Fruit fly (Drosophila melanogaster) whole organism, prepupa: ENCODE results near the gene Ucp4A.
A peak's percentile ranks its signal among the peaks of the same experiment; 100 is the strongest.

Experiments
- CG10631 ChIP-seq: fragments of 200-800 bp; sonication (Bioruptor generic); optimal IDR thresholded peaks from 2 replicates; lab custom pipeline; 2016; ENCODE audit warnings: missing biosample characterization, missing genetic modification characterization
- CG10669 ChIP-seq: fragments of 200-800 bp; sonication (Bioruptor generic); optimal IDR thresholded peaks from 3 replicates; lab custom pipeline; 2018; ENCODE audit warnings: missing biosample characterization, mild to moderate bottlenecking, missing genetic modification characterization, moderate library complexity
- CG11294 ChIP-seq: fragments of 200-800 bp; sonication (Bioruptor generic); IDR thresholded peaks from 2 replicates; pipeline ENCODE4 v1.3.6; 2022; ENCODE audit warnings: missing biosample characterization, missing genetic modification characterization
- CG11902 ChIP-seq: fragments of 200-800 bp; sonication (Bioruptor generic); optimal IDR thresholded peaks from 3 replicates; lab custom pipeline; 2016; ENCODE audit warnings: missing biosample characterization, missing genetic modification characterization
- CG15336 ChIP-seq: fragments of 200-800 bp; sonication (Bioruptor generic); IDR thresholded peaks from 2 replicates; pipeline ENCODE4 v1.3.6; 2022; ENCODE audit warnings: missing biosample characterization, missing genetic modification characterization
- CG1621 ChIP-seq: fragments of 200-800 bp; sonication (Bioruptor generic); optimal IDR thresholded peaks from 3 replicates; lab custom pipeline; 2018; ENCODE audit warnings: missing biosample characterization, mild to moderate bottlenecking, missing genetic modification characterization
- CG16779 ChIP-seq: fragments of 200-800 bp; sonication (Bioruptor generic); optimal IDR thresholded peaks from 3 replicates; lab custom pipeline; 2017; ENCODE audit warnings: missing biosample characterization, mild to moderate bottlenecking, missing genetic modification characterization
- CG3032 ChIP-seq: fragments of 200-800 bp; optimal IDR thresholded peaks from 2 replicates; lab custom pipeline; 2019; ENCODE audit warnings: missing biosample characterization, mild to moderate bottlenecking, missing genetic modification characterization, moderate library complexity
- CG31627 ChIP-seq: fragments of 200-800 bp; sonication (Bioruptor generic); optimal IDR thresholded peaks from 3 replicates; lab custom pipeline; 2016; ENCODE audit warnings: missing biosample characterization, missing genetic modification characterization
- CG32006 ChIP-seq: fragments of 200-800 bp; sonication (Bioruptor generic); optimal IDR thresholded peaks from 3 replicates; lab custom pipeline; 2017; ENCODE audit warnings: missing biosample characterization, mild to moderate bottlenecking, missing genetic modification characterization
- CG3919 ChIP-seq: fragments of 200-800 bp; sonication (Bioruptor generic); optimal IDR thresholded peaks from 3 replicates; lab custom pipeline; 2016; ENCODE audit warnings: missing biosample characterization, missing genetic modification characterization
- CG4318 ChIP-seq: fragments of 200-800 bp; sonication (Bioruptor generic); optimal IDR thresholded peaks from 3 replicates; lab custom pipeline; 2017; ENCODE audit warnings: missing biosample characterization, mild to moderate bottlenecking, missing genetic modification characterization
- CG6163 ChIP-seq: fragments of 200-800 bp; sonication (Bioruptor generic); IDR thresholded peaks from 3 replicates; pipeline ENCODE4 v1.3.6; 2022; ENCODE audit warnings: missing biosample characterization, missing genetic modification characterization
- CG6276 ChIP-seq: fragments of 200-800 bp; sonication (Bioruptor generic); optimal IDR thresholded peaks from 2 replicates; lab custom pipeline; 2017; ENCODE audit warnings: missing biosample characterization, mild to moderate bottlenecking, missing genetic modification characterization
- CG6808 ChIP-seq: fragments of 200-800 bp; sonication (Bioruptor generic); optimal IDR thresholded peaks from 3 replicates; lab custom pipeline; 2017; ENCODE audit warnings: missing biosample characterization, missing genetic modification characterization, mild to moderate bottlenecking, moderate library complexity, missing genetic modification reagents
- CG6854 ChIP-seq: fragments of 200-800 bp; sonication (Bioruptor generic); optimal IDR thresholded peaks from 2 replicates; lab custom pipeline; 2017; ENCODE audit warnings: missing biosample characterization, mild to moderate bottlenecking, missing genetic modification characterization
- CG7368 ChIP-seq: fragments of 200-800 bp; sonication (Bioruptor generic); optimal IDR thresholded peaks from 3 replicates; lab custom pipeline; 2016; ENCODE audit warnings: missing biosample characterization, missing genetic modification characterization
- CG8119 ChIP-seq: fragments of 200-800 bp; sonication (Bioruptor generic); IDR thresholded peaks from 3 replicates; pipeline ENCODE4 v1.3.6; 2022; ENCODE audit warnings: missing biosample characterization, missing genetic modification characterization
- CG8319 ChIP-seq: fragments of 200-800 bp; sonication (Bioruptor generic); optimal IDR thresholded peaks from 3 replicates; lab custom pipeline; 2016; ENCODE audit warnings: missing biosample characterization, missing genetic modification characterization
- Eip75B ChIP-seq: fragments of 200-800 bp; sonication (Bioruptor generic); optimal IDR thresholded peaks from 3 replicates; lab custom pipeline; 2016; ENCODE audit warnings: missing biosample characterization, missing genetic modification characterization
- Eip78C ChIP-seq: fragments of 200-800 bp; sonication (Bioruptor generic); peaks from one replicate; lab custom pipeline; 2016; ENCODE audit warnings: missing biosample characterization, missing genetic modification characterization
- Eip93F ChIP-seq: fragments of 200-800 bp; sonication (Bioruptor generic); optimal IDR thresholded peaks from 2 replicates; lab custom pipeline; 2016; ENCODE audit warnings: missing biosample characterization, mild to moderate bottlenecking, missing genetic modification characterization
- Ets96B ChIP-seq: fragments of 200-800 bp; optimal IDR thresholded peaks from 2 replicates; lab custom pipeline; 2019; ENCODE audit warnings: missing biosample characterization, mild to moderate bottlenecking, missing genetic modification characterization, moderate library complexity
- Gug ChIP-seq: fragments of 200-800 bp; sonication (Bioruptor generic); IDR thresholded peaks from 2 replicates; pipeline ENCODE4 v1.3.6; 2022; ENCODE audit warnings: missing biosample characterization, missing genetic modification characterization
- Hr38 ChIP-seq: sonication (Bioruptor generic); optimal IDR thresholded peaks from 2 replicates; lab custom pipeline; 2016; ENCODE audit warnings: missing biosample characterization, missing genetic modification characterization
- Hr39 ChIP-seq: fragments of 200-800 bp; sonication (Bioruptor generic); optimal IDR thresholded peaks from 2 replicates; lab custom pipeline; 2016; ENCODE audit warnings: missing biosample characterization, missing genetic modification characterization
- Lpt ChIP-seq: fragments of 200-800 bp; sonication (Bioruptor generic); optimal IDR thresholded peaks from 3 replicates; lab custom pipeline; 2016; ENCODE audit warnings: missing biosample characterization, missing genetic modification characterization
- Met ChIP-seq: fragments of 200-800 bp; sonication (Bioruptor generic); optimal IDR thresholded peaks from 3 replicates; lab custom pipeline; 2016; ENCODE audit warnings: missing biosample characterization, missing genetic modification characterization
- Smox ChIP-seq: fragments of 200-800 bp; sonication (Bioruptor generic); optimal IDR thresholded peaks from 3 replicates; lab custom pipeline; 2016; ENCODE audit warnings: missing biosample characterization, missing genetic modification characterization
- Sox102F ChIP-seq: fragments of 200-800 bp; sonication (Bioruptor generic); optimal IDR thresholded peaks from 2 replicates; lab custom pipeline; 2016; ENCODE audit warnings: missing biosample characterization, mild to moderate bottlenecking, missing genetic modification characterization
- Sox14 ChIP-seq: fragments of 200-800 bp; sonication (Bioruptor generic); optimal IDR thresholded peaks from 3 replicates; lab custom pipeline; 2016; ENCODE audit warnings: missing biosample characterization, missing genetic modification characterization
- Sox15 ChIP-seq: fragments of 200-800 bp; sonication (Bioruptor generic); optimal IDR thresholded peaks from 3 replicates; lab custom pipeline; 2016; ENCODE audit warnings: missing biosample characterization, missing genetic modification characterization
- achi ChIP-seq: fragments of 200-800 bp; sonication (Bioruptor generic); optimal IDR thresholded peaks from 3 replicates; lab custom pipeline; 2016; ENCODE audit warnings: missing biosample characterization, missing genetic modification characterization
- acj6 ChIP-seq: fragments of 200-800 bp; sonication (Bioruptor generic); optimal IDR thresholded peaks from 3 replicates; lab custom pipeline; 2016; ENCODE audit warnings: missing biosample characterization, missing genetic modification characterization
- cyc ChIP-seq: fragments of 200-800 bp; sonication (Bioruptor generic); optimal IDR thresholded peaks from 3 replicates; lab custom pipeline; 2016; ENCODE audit warnings: missing biosample characterization, missing genetic modification characterization
- dac ChIP-seq: fragments of 200-800 bp; sonication (Bioruptor generic); optimal IDR thresholded peaks from 2 replicates; lab custom pipeline; 2017; ENCODE audit warnings: missing biosample characterization, mild to moderate bottlenecking, missing genetic modification characterization
- dsx ChIP-seq: fragments of 200-800 bp; optimal IDR thresholded peaks from 3 replicates; lab custom pipeline; 2019; ENCODE audit warnings: missing biosample characterization, mild to moderate bottlenecking, missing genetic modification characterization, moderate library complexity; ENCODE audit not compliant: poor library complexity, severe bottlenecking
- eg ChIP-seq: fragments of 200-800 bp; sonication (Bioruptor generic); IDR thresholded peaks from 3 replicates; pipeline ENCODE4 v1.3.6; 2022; ENCODE audit warnings: missing biosample characterization, missing genetic modification characterization
- fd59A ChIP-seq: fragments of 200-800 bp; sonication (Bioruptor generic); optimal IDR thresholded peaks from 2 replicates; lab custom pipeline; 2017; ENCODE audit warnings: missing biosample characterization, mild to moderate bottlenecking, missing genetic modification characterization, missing genetic modification reagents
- fd85E ChIP-seq: fragments of 200-800 bp; sonication (Bioruptor generic); optimal IDR thresholded peaks from 3 replicates; lab custom pipeline; 2016; ENCODE audit warnings: missing biosample characterization, missing genetic modification characterization
- net ChIP-seq: fragments of 200-800 bp; sonication (Bioruptor generic); optimal IDR thresholded peaks from 3 replicates; lab custom pipeline; 2016; ENCODE audit warnings: missing biosample characterization, missing genetic modification characterization
- salr ChIP-seq, 2 experiments: fragments of 200-800 bp; sonication (Bioruptor generic); optimal IDR thresholded peaks; 3 replicates each; lab custom pipeline; 2016 to 2018; ENCODE audit warnings: missing biosample characterization in 2 of 2, missing genetic modification characterization in 2 of 2, mild to moderate bottlenecking in 1 of 2
- spab ChIP-seq: fragments of 200-800 bp; sonication (Bioruptor generic); optimal IDR thresholded peaks from 2 replicates; lab custom pipeline; 2017; ENCODE audit warnings: missing biosample characterization, mild to moderate bottlenecking, missing genetic modification characterization, missing genetic modification reagents
- ss ChIP-seq, 2 experiments: fragments of 200-800 bp; sonication (Bioruptor generic); optimal IDR thresholded peaks; 2 replicates in 1 of 2; 3 replicates in 1 of 2; lab custom pipeline; 2017 to 2018; ENCODE audit warnings: mild to moderate bottlenecking in 2 of 2, missing biosample characterization in 2 of 2, missing genetic modification characterization in 2 of 2, moderate library complexity in 1 of 2
- svp ChIP-seq: fragments of 200-800 bp; sonication (Bioruptor generic); peaks from one replicate; lab custom pipeline; 2016; ENCODE audit warnings: missing biosample characterization, missing genetic modification characterization
- topi ChIP-seq: fragments of 200-800 bp; sonication (Bioruptor generic); optimal IDR thresholded peaks from 3 replicates; lab custom pipeline; 2016; ENCODE audit warnings: missing biosample characterization, missing genetic modification characterization
- vri ChIP-seq: fragments of 200-800 bp; sonication (Bioruptor generic); optimal IDR thresholded peaks from 3 replicates; lab custom pipeline; 2016; ENCODE audit warnings: missing biosample characterization, mild to moderate bottlenecking, missing genetic modification characterization

Ucp4A gene

dm6 chrX:17816437-17816836 lies 28.3 kb upstream of the Ucp4A start (continued):
- TF ChIP-seq net (no peak), CG10631 (peak; percentile 11), salr (GFP tag; optimal IDR thresholded peaks at IDR 0.05; lab: Kevin White, UChicago) (no peak), Smox (GFP tag; lab: Kevin White, UChicago) (peak; percentile 58), Sox102F (GFP tag; lab: Kevin White, UChicago) (peak; percentile 39), fd85E (GFP tag; lab: Kevin White, UChicago) (no peak), Ets96B (tag; lab: Kevin White, UChicago) (peak; percentile 21), achi (GFP tag; lab: Kevin White, UChicago) (peak; percentile 24), Eip78C (GFP tag; lab: Kevin White, UChicago) (peak; percentile 58), CG11294 (no peak), CG15336 (no peak), topi (GFP tag; lab: Kevin White, UChicago) (peak; percentile 51), dac (no peak), CG31627 (GFP tag; lab: Kevin White, UChicago) (peak; percentile 30), Eip75B (GFP tag; lab: Kevin White, UChicago) (peak; percentile 42), CG11902 (GFP tag; lab: Kevin White, UChicago) (no peak)

- TF ChIP-seq CG10669 (GFP tag; lab: Kevin White, UChicago) = no peak
- no peak for TF ChIP-seq Sox102F (GFP tag; lab: Kevin White, UChicago)
- no peak for TF ChIP-seq Lpt
- no peak for TF ChIP-seq Hr38 (GFP tag; lab: Kevin White, UChicago)
- no peak for TF ChIP-seq Sox14 (GFP tag; lab: Kevin White, UChicago)
- TF ChIP-seq CG11294 = no peak
- no peak for TF ChIP-seq Eip75B (GFP tag; lab: Kevin White, UChicago)
- TF ChIP-seq, all 60 proteins: peak for 0
Measured at dm6 chrX:17819635-17820139, 25.1 kb upstream of the Ucp4A start, which contains the start of gene CG12986. CG12986 (minus strand) TSS chrX:17819685.

dm6 chrX:17820252-17820651 lies 24.5 kb upstream of the Ucp4A start:
- TF ChIP-seq fd85E (GFP tag; lab: Kevin White, UChicago) (no peak), CG1621 (tag; lab: Kevin White, UChicago) (no peak), Gug (GFP tag; lab: Robert Waterston, UW) (no peak), CG6808 (GFP tag; lab: Kevin White, UChicago) (no peak), ss (GFP tag; optimal IDR thresholded peaks at IDR 0.05; lab: Kevin White, UChicago) (no peak), Ets96B (tag; lab: Kevin White, UChicago) (no peak), Eip78C (GFP tag; lab: Kevin White, UChicago) (peak; percentile 50), CG10631 (no peak), CG3919 (GFP tag; lab: Kevin White, UChicago) (no peak), vri (GFP tag; lab: Kevin White, UChicago) (no peak), CG6854 (GFP tag; lab: Kevin White, UChicago) (no peak), Sox102F (GFP tag; lab: Kevin White, UChicago) (no peak), eg (GFP tag; lab: Robert Waterston, UW) (no peak), Hr38 (GFP tag; lab: Kevin White, UChicago) (no peak), salr (GFP tag; optimal IDR thresholded peaks at IDR 0.05; lab: Kevin White, UChicago) (no peak), CG4318 (no peak), CG16779 (tag; lab: Kevin White, UChicago) (no peak), CG31627 (GFP tag; lab: Kevin White, UChicago) (peak; percentile 42), CG32006 (GFP tag; lab: Kevin White, UChicago) (no peak), CG7368 (GFP tag; lab: Kevin White, UChicago) (no peak), CG11902 (GFP tag; lab: Kevin White, UChicago) (no peak), CG8119 (GFP tag; lab: Robert Waterston, UW) (no peak), Sox15 (GFP tag; lab: Kevin White, UChicago) (no peak), acj6 (GFP tag; lab: Kevin White, UChicago) (no peak), dsx (GFP tag; lab: Kevin White, UChicago) (no peak), CG6163 (no peak), svp (GFP tag; lab: Kevin White, UChicago) (peak; percentile 49), spab (GFP tag; lab: Kevin White, UChicago) (no peak), fd59A (GFP tag; lab: Kevin White, UChicago) (no peak), Hr39 (GFP tag; lab: Kevin White, UChicago) (peak; percentile 47), CG3032 (tag; lab: Kevin White, UChicago) (no peak), cyc (GFP tag; lab: Kevin White, UChicago) (peak; percentile 25), CG8319 (no peak), Eip93F (GFP tag; lab: Kevin White, UChicago) (no peak), CG15336 (no peak), CG6276 (GFP tag; lab: Kevin White, UChicago) (no peak), Met (GFP tag; lab: Kevin White, UChicago) (no peak)
